Worm (Caenorhabditis elegans) whole organism, L2 larva: ENCODE data around the gene C13C4.7.

Source experiments
- C34F6.9 ChIP-seq: fragments of 150-350 bp; optimal IDR thresholded peaks from 2 replicates; lab custom pipeline; 2014; ENCODE audit warnings: missing biosample characterization, missing genetic modification characterization
- F13H6.1 ChIP-seq: sonication (generic microtip); optimal IDR thresholded peaks from 2 replicates; lab custom pipeline; 2016; ENCODE audit warnings: missing genetic modification characterization, missing compliant biosample characterization
- R02D3.7 ChIP-seq: fragments of 150-350 bp; optimal IDR thresholded peaks from 2 replicates; lab custom pipeline; 2014; ENCODE audit warnings: missing biosample characterization, missing genetic modification characterization
- Y55F3AM.14 ChIP-seq: fragments of 200-800 bp; sonication (Bioruptor generic); optimal IDR thresholded peaks from 2 replicates; lab custom pipeline; 2018; ENCODE audit warnings: mild to moderate bottlenecking, missing genetic modification characterization, missing compliant biosample characterization
- alr-1 ChIP-seq: fragments of 150-350 bp; optimal IDR thresholded peaks from 2 replicates; lab custom pipeline; 2014; ENCODE audit warnings: missing biosample characterization, missing genetic modification characterization
- aly-2 ChIP-seq: fragments of 150-350 bp; optimal IDR thresholded peaks from 2 replicates; lab custom pipeline; 2014; ENCODE audit warnings: missing biosample characterization, missing genetic modification characterization
- ama-1 ChIP-seq: fragments of 150-350 bp; optimal IDR thresholded peaks from 2 replicates; lab custom pipeline; 2018; ENCODE audit warnings: inconsistent platforms
- blmp-1 ChIP-seq: sonication (generic microtip); optimal IDR thresholded peaks from 2 replicates; lab custom pipeline; 2017; ENCODE audit warnings: missing genetic modification characterization, mild to moderate bottlenecking, missing compliant biosample characterization, antibody characterized with exemption, moderate library complexity; ENCODE audit not compliant: insufficient read depth
- ceh-16 ChIP-seq: fragments of 150-350 bp; optimal IDR thresholded peaks from 2 replicates; lab custom pipeline; 2014; ENCODE audit warnings: missing biosample characterization, missing genetic modification characterization
- ceh-82 ChIP-seq: fragments of 150-350 bp; optimal IDR thresholded peaks from 2 replicates; lab custom pipeline; 2014; ENCODE audit warnings: missing biosample characterization, missing genetic modification characterization
- crh-2 ChIP-seq: sonication (generic microtip); optimal IDR thresholded peaks from 2 replicates; lab custom pipeline; 2017; ENCODE audit warnings: missing biosample characterization, missing genetic modification characterization
- dmd-4 ChIP-seq: sonication (generic microtip); optimal IDR thresholded peaks from 2 replicates; lab custom pipeline; 2017; ENCODE audit warnings: missing biosample characterization, missing genetic modification characterization
- fos-1 ChIP-seq: fragments of 150-350 bp; optimal IDR thresholded peaks from 2 replicates; lab custom pipeline; 2014; ENCODE audit warnings: missing biosample characterization, missing genetic modification characterization
- gmeb-1 ChIP-seq: fragments of 150-350 bp; optimal IDR thresholded peaks from 2 replicates; lab custom pipeline; 2014; ENCODE audit warnings: missing biosample characterization, missing genetic modification characterization
- lin-11 ChIP-seq: fragments of 150-350 bp; sonication (generic microtip); optimal IDR thresholded peaks from 2 replicates; lab custom pipeline; 2014; ENCODE audit warnings: missing biosample characterization, missing genetic modification characterization, inconsistent platforms, mixed read lengths
- lin-39 ChIP-seq: fragments of 150-350 bp; optimal IDR thresholded peaks from 2 replicates; lab custom pipeline; 2014; ENCODE audit warnings: missing biosample characterization, missing genetic modification reagents, missing genetic modification characterization
- lsy-2 ChIP-seq, 2 experiments: fragments of 150-350 bp in 1 of 2; sonication (generic microtip) in 1 of 2; optimal IDR thresholded peaks; 2 replicates each; lab custom pipeline; 2014 to 2017; ENCODE audit warnings: missing biosample characterization in 2 of 2, missing genetic modification characterization in 2 of 2
- mab-5 ChIP-seq: fragments of 150-350 bp; optimal IDR thresholded peaks from 2 replicates; lab custom pipeline; 2014; ENCODE audit warnings: missing biosample characterization, missing genetic modification characterization
- mdl-1 ChIP-seq, 2 experiments: fragments of 150-350 bp in 1 of 2; sonication (generic microtip) in 1 of 2; optimal IDR thresholded peaks; 2 replicates each; lab custom pipeline; 2017; ENCODE audit warnings: missing biosample characterization in 2 of 2, missing genetic modification characterization in 2 of 2
- nhr-10 ChIP-seq: sonication (generic microtip); optimal IDR thresholded peaks from 2 replicates; lab custom pipeline; 2017; ENCODE audit warnings: missing biosample characterization, missing genetic modification characterization
- nhr-11 ChIP-seq: fragments of 150-350 bp; optimal IDR thresholded peaks from 2 replicates; lab custom pipeline; 2014; ENCODE audit warnings: missing biosample characterization, missing genetic modification characterization
- nhr-12 ChIP-seq: fragments of 150-350 bp; optimal IDR thresholded peaks from 2 replicates; lab custom pipeline; 2014; ENCODE audit warnings: missing biosample characterization, missing genetic modification characterization
- nhr-129 ChIP-seq: fragments of 150-350 bp; optimal IDR thresholded peaks from 2 replicates; lab custom pipeline; 2014; ENCODE audit warnings: missing biosample characterization, missing genetic modification characterization
- nhr-21 ChIP-seq: fragments of 150-350 bp; optimal IDR thresholded peaks from 2 replicates; lab custom pipeline; 2014; ENCODE audit warnings: missing biosample characterization, missing genetic modification characterization
- nhr-23 ChIP-seq: fragments of 150-350 bp; optimal IDR thresholded peaks from 2 replicates; lab custom pipeline; 2014; ENCODE audit warnings: missing biosample characterization, missing genetic modification reagents, missing genetic modification characterization
- nhr-237 ChIP-seq: fragments of 150-350 bp; optimal IDR thresholded peaks from 2 replicates; lab custom pipeline; 2014; ENCODE audit warnings: missing biosample characterization, missing genetic modification characterization
- nhr-25 ChIP-seq: fragments of 150-350 bp; sonication (generic microtip); optimal IDR thresholded peaks from 3 replicates; lab custom pipeline; 2014; ENCODE audit warnings: missing biosample characterization, missing genetic modification characterization
- nhr-77 ChIP-seq: fragments of 150-350 bp; optimal IDR thresholded peaks from 2 replicates; lab custom pipeline; 2014; ENCODE audit warnings: missing biosample characterization, missing genetic modification characterization
- peb-1 ChIP-seq: fragments of 150-350 bp; optimal IDR thresholded peaks from 2 replicates; lab custom pipeline; 2014; ENCODE audit warnings: missing biosample characterization, missing genetic modification characterization
- sem-4 ChIP-seq: fragments of 150-350 bp; optimal IDR thresholded peaks from 2 replicates; lab custom pipeline; 2014; ENCODE audit warnings: missing biosample characterization, missing genetic modification reagents, missing genetic modification characterization
- skn-1 ChIP-seq: sonication (generic microtip); optimal IDR thresholded peaks from 2 replicates; lab custom pipeline; 2017; ENCODE audit warnings: missing biosample characterization, missing genetic modification characterization
- sma-9 ChIP-seq, 2 experiments: fragments of 150-350 bp in 1 of 2; sonication (generic microtip) in 1 of 2; optimal IDR thresholded peaks; 2 replicates each; lab custom pipeline; 2014 to 2016; ENCODE audit warnings: missing genetic modification characterization in 2 of 2, mild to moderate bottlenecking in 1 of 2, missing biosample characterization in 1 of 2, missing compliant biosample characterization in 1 of 2, missing genetic modification reagents in 1 of 2, moderate library complexity in 1 of 2
- snpc-4 ChIP-seq: fragments of 150-350 bp; optimal IDR thresholded peaks from 2 replicates; lab custom pipeline; 2014; ENCODE audit warnings: missing biosample characterization, missing genetic modification characterization
- unc-39 ChIP-seq: fragments of 150-350 bp; optimal IDR thresholded peaks from 2 replicates; lab custom pipeline; 2014; ENCODE audit warnings: missing biosample characterization, missing genetic modification characterization
- unc-55 ChIP-seq: fragments of 150-350 bp; sonication (generic microtip); optimal IDR thresholded peaks from 3 replicates; lab custom pipeline; 2014; ENCODE audit warnings: missing biosample characterization, missing genetic modification reagents, missing genetic modification characterization
- zag-1 ChIP-seq: fragments of 150-350 bp; optimal IDR thresholded peaks from 2 replicates; lab custom pipeline; 2014; ENCODE audit warnings: missing biosample characterization, missing genetic modification characterization
- ztf-11 ChIP-seq: sonication (generic microtip); optimal IDR thresholded peaks from 2 replicates; lab custom pipeline; 2017; ENCODE audit warnings: missing biosample characterization, missing genetic modification characterization
- ztf-4 ChIP-seq: fragments of 150-350 bp; optimal IDR thresholded peaks from 2 replicates; lab custom pipeline; 2014; ENCODE audit warnings: missing biosample characterization, missing genetic modification characterization

C13C4.7 gene

DNA sequence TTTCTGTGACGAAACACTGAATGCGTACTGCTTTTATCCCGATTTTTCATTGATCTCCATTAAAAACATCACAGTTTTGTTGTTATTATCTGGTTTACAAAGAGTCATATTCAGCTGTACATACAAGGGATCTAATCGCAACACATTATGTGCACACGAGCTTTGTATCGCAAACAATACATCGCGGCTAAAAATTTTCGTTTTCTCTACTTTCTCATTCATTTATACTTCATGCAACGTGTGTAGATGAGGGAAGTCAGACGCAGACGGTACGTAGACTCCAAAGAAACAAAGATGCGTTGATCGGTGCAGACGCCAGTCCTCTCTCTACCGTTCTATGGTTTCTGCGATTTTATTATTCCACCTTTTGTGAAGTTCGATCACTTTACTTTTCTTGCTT lies 13.4 kb downstream of the C13C4.7 start, which contains the start of gene nhr-136:
Gene nhr-136 (plus strand): TSS at position 301 of the 400 bp plus-strand sequence.
- TF ChIP-seq nhr-129 (tag; lab: Kevin White, UChicago) (peak; percentile 21), mab-5 (no peak)

DNA sequence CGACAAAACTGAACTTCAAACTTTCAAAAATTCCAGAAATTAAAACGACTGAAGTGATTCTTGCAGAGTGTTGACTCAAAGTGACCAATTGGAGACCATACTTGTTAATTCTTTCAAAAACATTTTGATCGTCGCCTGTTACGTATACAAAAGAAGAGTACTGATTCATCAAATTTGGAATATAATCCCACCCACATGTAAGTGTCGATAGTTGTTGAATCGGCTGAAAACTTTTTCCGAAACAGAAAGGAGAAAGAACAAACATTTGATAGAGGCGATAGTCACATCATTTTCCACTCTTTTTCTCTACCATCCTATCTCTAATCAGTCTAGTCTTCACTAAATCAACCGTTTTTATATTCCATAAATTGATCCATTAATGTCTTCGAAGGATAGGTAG lies 16.4 kb downstream of the C13C4.7 start, which contains the start of gene nhr-153:
Gene nhr-153 (plus strand): TSS at position 301 of the 400 bp plus-strand sequence.
- TF ChIP-seq nhr-77 (tag; lab: Kevin White, UChicago), result no peak

DNA sequence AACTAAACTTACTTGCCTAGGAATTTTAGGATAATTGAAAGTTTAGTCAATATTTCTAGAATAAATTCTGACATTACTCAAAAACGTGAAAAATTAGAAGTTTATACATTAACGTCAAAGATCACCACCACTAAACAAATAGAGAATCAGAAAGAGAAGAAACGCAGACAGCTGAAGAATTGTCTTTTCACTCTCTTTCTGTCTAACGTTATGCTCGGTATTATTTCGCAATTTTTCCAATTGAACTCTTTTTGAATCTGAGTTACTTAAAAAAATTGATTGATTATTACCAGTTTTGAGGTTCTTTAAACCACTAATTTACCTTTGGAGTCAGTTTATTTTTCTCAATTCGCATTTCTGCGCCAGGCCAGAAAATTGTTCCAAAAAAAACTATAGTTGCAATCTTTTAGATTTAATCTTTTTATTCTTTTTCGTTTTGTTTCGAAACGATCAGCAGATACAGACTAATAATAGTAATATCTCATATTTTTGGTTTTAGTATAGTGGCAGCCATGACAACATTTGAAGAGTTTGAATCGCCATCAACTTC lies 19.4 kb downstream of the C13C4.7 start, which contains the start of gene nhr-154:
Gene nhr-154 (plus strand): TSS at position 500 of the 550 bp plus-strand sequence.
- TF ChIP-seq ama-1 (lab: Kevin White, UChicago), result no peak
- peak in 1 of 2 experiments; percentile 50 for TF ChIP-seq lsy-2 (tag; optimal IDR thresholded peaks at IDR 0.05; lab: Kevin White, UChicago)
- no peak for TF ChIP-seq ztf-4
- TF ChIP-seq nhr-21, result no peak
- TF ChIP-seq Y55F3AM.14 (GFP tag; lab: Kevin White, UChicago), result no peak
- TF ChIP-seq nhr-237 (tag; lab: Kevin White, UChicago), result no peak
- TF ChIP-seq crh-2 (tag; lab: Kevin White, UChicago), result peak; percentile 42
- no peak for TF ChIP-seq lin-11
- TF ChIP-seq dmd-4, result no peak
- TF ChIP-seq peb-1 (tag; lab: Kevin White, UChicago), result no peak
- no peak for TF ChIP-seq snpc-4
- peak; percentile 23 for TF ChIP-seq fos-1 (tag; lab: Kevin White, UChicago)
- no peak for TF ChIP-seq aly-2
- peak; percentile 72 for TF ChIP-seq sma-9 (GFP tag; optimal IDR thresholded peaks at IDR 0.05; lab: Kevin White, UChicago)
- TF ChIP-seq sma-9 (tag; optimal IDR thresholded peaks at IDR 0.05; lab: Kevin White, UChicago), result no peak
- TF ChIP-seq C34F6.9 (tag; lab: Kevin White, UChicago), result peak; percentile 65
- no peak for TF ChIP-seq F13H6.1 (tag; lab: Kevin White, UChicago)
- no peak for TF ChIP-seq ztf-11 (tag; lab: Kevin White, UChicago)
- no peak for TF ChIP-seq ceh-16 (tag; lab: Kevin White, UChicago)
- TF ChIP-seq unc-39 (tag; lab: Kevin White, UChicago), result no peak
- TF ChIP-seq skn-1, result peak; percentile 45
- TF ChIP-seq R02D3.7 (tag; lab: Kevin White, UChicago), result no peak
- no peak for TF ChIP-seq nhr-12 (tag; lab: Kevin White, UChicago)
- TF ChIP-seq sem-4, result no peak
- TF ChIP-seq nhr-11, result no peak
- peak; percentile 74 for TF ChIP-seq unc-55 (GFP tag; lab: Kevin White, UChicago)
- TF ChIP-seq blmp-1, result no peak
- TF ChIP-seq gmeb-1 (tag; lab: Kevin White, UChicago), result no peak
- TF ChIP-seq nhr-23 (tag; lab: Kevin White, UChicago), result no peak
- peak; percentile 25 for TF ChIP-seq nhr-129 (tag; lab: Kevin White, UChicago)
- TF ChIP-seq nhr-25 (tag; lab: Kevin White, UChicago), result peak; percentile 22
- no peak for TF ChIP-seq nhr-10 (tag; lab: Kevin White, UChicago)
- no peak for TF ChIP-seq zag-1

DNA sequence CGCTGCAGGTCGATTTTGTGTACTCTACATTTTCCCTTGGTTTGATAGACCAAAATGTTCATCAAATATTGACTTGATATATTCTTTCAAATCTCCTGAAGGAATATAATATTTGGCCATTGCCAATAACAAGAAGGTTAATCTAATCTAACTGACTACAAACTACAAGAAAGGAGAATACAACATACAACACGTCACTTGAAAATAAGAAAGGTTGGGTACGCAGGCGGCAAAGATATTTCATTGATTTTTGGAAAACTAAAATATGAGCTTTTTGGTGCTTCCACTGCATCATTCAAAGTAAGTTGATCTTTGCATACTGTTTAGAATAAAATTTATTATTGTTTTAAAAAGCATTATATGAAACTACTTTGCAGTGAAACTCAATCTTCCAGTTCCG lies 22.2 kb downstream of the C13C4.7 start, which contains the start of gene nhr-209:
Gene nhr-209 (plus strand): TSS at position 27 of the 400 bp plus-strand sequence.
- TF ChIP-seq gmeb-1 (tag; lab: Kevin White, UChicago) (no peak), unc-55 (GFP tag; lab: Kevin White, UChicago) (no peak), nhr-21 (no peak), lin-11 (no peak), sma-9 (GFP tag; optimal IDR thresholded peaks at IDR 0.05; lab: Kevin White, UChicago) (no peak), sma-9 (tag; optimal IDR thresholded peaks at IDR 0.05; lab: Kevin White, UChicago) (no peak), nhr-129 (tag; lab: Kevin White, UChicago) (no peak), lsy-2 (tag; optimal IDR thresholded peaks at IDR 0.05; lab: Kevin White, UChicago) (no peak), fos-1 (tag; lab: Kevin White, UChicago) (no peak), peb-1 (tag; lab: Kevin White, UChicago) (no peak), lin-39 (tag; lab: Kevin White, UChicago) (no peak), sem-4 (no peak), mdl-1 (tag; optimal IDR thresholded peaks at IDR 0.05; lab: Kevin White, UChicago) (no peak), F13H6.1 (tag; lab: Kevin White, UChicago) (no peak), nhr-237 (tag; lab: Kevin White, UChicago) (no peak), alr-1 (no peak), ceh-82 (tag; lab: Kevin White, UChicago) (no peak), nhr-23 (tag; lab: Kevin White, UChicago) (no peak), ama-1 (lab: Kevin White, UChicago) (no peak)
